Fruit fly (Drosophila melanogaster): ENCODE data around the gene ato.

ato gene

dm6 chr3R:8275031-8275430, 2.8 kb upstream of the ato start:
- TF ChIP-seq dac (GFP tag; optimal IDR thresholded peaks at IDR 0.05): no peak

- no peak for TF ChIP-seq CG3919 (GFP tag; optimal IDR thresholded peaks at IDR 0.05)
- TF ChIP-seq esn (GFP tag; optimal IDR thresholded peaks at IDR 0.05): peak; percentile 16
- TF ChIP-seq svp (GFP tag): peak; percentile 93
- no peak for TF ChIP-seq CG3032 (tag; optimal IDR thresholded peaks at IDR 0.05)
- TF ChIP-seq CG34406 (GFP tag; optimal IDR thresholded peaks at IDR 0.05): no peak
- TF ChIP-seq CG6163 (GFP tag; IDR thresholded peaks at IDR 0.05): no peak
- no peak for TF ChIP-seq dac (GFP tag; optimal IDR thresholded peaks at IDR 0.05)
- TF ChIP-seq Eip78C (GFP tag): peak; percentile 38
Measured at dm6 chr3R:8279970-8280369, 2.1 kb downstream of the ato start.

dm6 chr3R:8282727-8283126, 4.9 kb downstream of the ato start:
- peak; percentile 24 for TF ChIP-seq Ets21C (GFP tag; optimal IDR thresholded peaks at IDR 0.05)
- TF ChIP-seq Blimp-1 (GFP tag; optimal IDR thresholded peaks at IDR 0.05): peak; percentile 53
- TF ChIP-seq Sox102F (GFP tag; optimal IDR thresholded peaks at IDR 0.05): peak; percentile 59
- TF ChIP-seq CG9139 (GFP tag; optimal IDR thresholded peaks at IDR 0.05): no peak
- TF ChIP-seq CG6792 (GFP tag; optimal IDR thresholded peaks at IDR 0.05): peak; percentile 4
- TF ChIP-seq CG6276 (GFP tag; optimal IDR thresholded peaks at IDR 0.05): no peak
- TF ChIP-seq CG31627 (GFP tag; optimal IDR thresholded peaks at IDR 0.05): peak; percentile 33
- peak; percentile 27 for TF ChIP-seq lz (GFP tag; optimal IDR thresholded peaks at IDR 0.05)
- TF ChIP-seq Hr39 (GFP tag; optimal IDR thresholded peaks at IDR 0.05): peak; percentile 54
- TF ChIP-seq cyc (GFP tag; optimal IDR thresholded peaks at IDR 0.05): peak; percentile 19
- peak; percentile 51 for TF ChIP-seq Smox (GFP tag; optimal IDR thresholded peaks at IDR 0.05)
- peak; percentile 55 for TF ChIP-seq Met (GFP tag; optimal IDR thresholded peaks at IDR 0.05)
- TF ChIP-seq topi (GFP tag; optimal IDR thresholded peaks at IDR 0.05): peak; percentile 45
- TF ChIP-seq ss (GFP tag; optimal IDR thresholded peaks at IDR 0.05): no peak
- TF ChIP-seq vri (GFP tag; optimal IDR thresholded peaks at IDR 0.05): peak; percentile 5
- TF ChIP-seq CG34406 (GFP tag; optimal IDR thresholded peaks at IDR 0.05): peak; percentile 22
- TF ChIP-seq pdm3 (GFP tag; optimal IDR thresholded peaks at IDR 0.05): peak; percentile 0
- no peak for TF ChIP-seq CG11294 (GFP tag; IDR thresholded peaks at IDR 0.05)
- TF ChIP-seq svp (GFP tag): peak; percentile 81
- TF ChIP-seq esn (GFP tag; optimal IDR thresholded peaks at IDR 0.05): peak; percentile 54
- peak; percentile 82 for TF ChIP-seq Eip78C (GFP tag)

- TF ChIP-seq CG6276 (GFP tag; optimal IDR thresholded peaks at IDR 0.05) (no peak), lz (GFP tag; optimal IDR thresholded peaks at IDR 0.05) (no peak), CG1621 (tag; optimal IDR thresholded peaks at IDR 0.05) (no peak), CG3032 (tag; optimal IDR thresholded peaks at IDR 0.05) (no peak), CG11762 (GFP tag; optimal IDR thresholded peaks at IDR 0.05; ENCODE audit: insufficient read depth) (no peak), CG3919 (GFP tag; optimal IDR thresholded peaks at IDR 0.05) (no peak)
Measured at dm6 chr3R:8284234-8284633, 6.4 kb downstream of the ato start.

- TF ChIP-seq CG6163 (GFP tag; IDR thresholded peaks at IDR 0.05) (no peak), eg (GFP tag; IDR thresholded peaks at IDR 0.05) (no peak), CG6792 (GFP tag; optimal IDR thresholded peaks at IDR 0.05) (no peak), CG31627 (GFP tag; optimal IDR thresholded peaks at IDR 0.05) (no peak), Sox102F (GFP tag; optimal IDR thresholded peaks at IDR 0.05) (no peak), ss (GFP tag; optimal IDR thresholded peaks at IDR 0.05) (no peak), Ets96B (tag; optimal IDR thresholded peaks at IDR 0.05) (no peak), Hr39 (GFP tag; optimal IDR thresholded peaks at IDR 0.05) (no peak), CG6854 (GFP tag; optimal IDR thresholded peaks at IDR 0.05) (no peak), Hr38 (GFP tag; optimal IDR thresholded peaks at IDR 0.05) (no peak)
Measured at dm6 chr3R:8285727-8286344, 8.0 kb downstream of the ato start.

- TF ChIP-seq lz (GFP tag; optimal IDR thresholded peaks at IDR 0.05) (no peak), CG11762 (GFP tag; optimal IDR thresholded peaks at IDR 0.05; ENCODE audit: insufficient read depth) (no peak), Eip78C (GFP tag) (no peak), OdsH (GFP tag; optimal IDR thresholded peaks at IDR 0.05) (no peak), CG4318 (GFP tag; optimal IDR thresholded peaks at IDR 0.05) (no peak), CG8319 (GFP tag; optimal IDR thresholded peaks at IDR 0.05) (no peak), CG31627 (GFP tag; optimal IDR thresholded peaks at IDR 0.05) (no peak), Smox (GFP tag; optimal IDR thresholded peaks at IDR 0.05) (no peak), dac (GFP tag; optimal IDR thresholded peaks at IDR 0.05) (no peak), CG11294 (GFP tag; IDR thresholded peaks at IDR 0.05) (no peak), Eip75B (GFP tag; optimal IDR thresholded peaks at IDR 0.05) (no peak)
Measured at dm6 chr3R:8287697-8288096, 9.8 kb downstream of the ato start, which contains the start of gene Nazo. Nazo (plus strand) TSS chr3R:8287876.

All from whole organism, prepupa.